Fruit fly (Drosophila melanogaster) whole organism, embryonic: ENCODE measurements around the gene MsrA.

ENCODE experiments used
- Atf-2 ChIP-seq: fragments of 200-800 bp; sonication (Bioruptor generic); optimal IDR thresholded peaks from 2 replicates; lab custom pipeline; 2016; ENCODE audit warnings: missing biosample characterization, missing genetic modification characterization
- BEAF-32 ChIP-seq: fragments of 200-800 bp; sonication (Bioruptor generic); optimal IDR thresholded peaks from 3 replicates; lab custom pipeline; 2017; ENCODE audit warnings: missing biosample characterization, missing genetic modification characterization, mild to moderate bottlenecking, moderate library complexity, missing genetic modification reagents
- Bdp1 ChIP-seq: fragments of 200-800 bp; sonication (Bioruptor generic); optimal IDR thresholded peaks from 3 replicates; lab custom pipeline; 2016; ENCODE audit warnings: missing biosample characterization, missing genetic modification characterization
- BtbVII ChIP-seq: fragments of 200-800 bp; sonication (Bioruptor generic); optimal IDR thresholded peaks from 3 replicates; lab custom pipeline; 2017; ENCODE audit warnings: missing biosample characterization, mild to moderate bottlenecking, missing genetic modification characterization
- CG12659 ChIP-seq: fragments of 200-800 bp; sonication (Bioruptor generic); optimal IDR thresholded peaks from 3 replicates; lab custom pipeline; 2017; ENCODE audit warnings: mild to moderate bottlenecking, missing biosample characterization, missing genetic modification reagents, missing genetic modification characterization
- CG13287 ChIP-seq: fragments of 200-800 bp; sonication (Bioruptor generic); IDR thresholded peaks from 2 replicates; pipeline ENCODE4 v1.3.6; 2022; ENCODE audit warnings: missing biosample characterization, missing genetic modification characterization; ENCODE audit not compliant: partially characterized antibody
- CG14860 ChIP-seq: fragments of 200-800 bp; sonication (Bioruptor generic); IDR thresholded peaks from 3 replicates; pipeline ENCODE4 v1.3.6; 2022; ENCODE audit warnings: missing biosample characterization, missing genetic modification characterization; ENCODE audit not compliant: partially characterized antibody
- CG14965 ChIP-seq: fragments of 200-800 bp; sonication (Bioruptor generic); optimal IDR thresholded peaks from 2 replicates; lab custom pipeline; 2016; ENCODE audit warnings: missing biosample characterization, missing genetic modification characterization, borderline replicate concordance
- CG15514 ChIP-seq: fragments of 200-800 bp; sonication (Bioruptor generic); optimal IDR thresholded peaks from 3 replicates; lab custom pipeline; 2017; ENCODE audit warnings: missing biosample characterization, missing genetic modification characterization, mild to moderate bottlenecking, moderate library complexity, missing genetic modification reagents
- CG1647 ChIP-seq: fragments of 200-800 bp; sonication (Bioruptor generic); optimal IDR thresholded peaks from 3 replicates; lab custom pipeline; 2016; ENCODE audit warnings: missing biosample characterization, missing genetic modification characterization
- CG16779 ChIP-seq: fragments of 200-800 bp; sonication (Bioruptor generic); IDR thresholded peaks from 2 replicates; pipeline ENCODE4 v1.3.6; 2022; ENCODE audit warnings: missing biosample characterization, missing genetic modification characterization
- CG17361 ChIP-seq: fragments of 200-800 bp; sonication (Bioruptor generic); IDR thresholded peaks from 3 replicates; pipeline ENCODE4 v1.3.6; 2022; ENCODE audit warnings: missing biosample characterization, missing genetic modification characterization
- CG18599 ChIP-seq: fragments of 200-800 bp; sonication (Bioruptor generic); optimal IDR thresholded peaks from 3 replicates; lab custom pipeline; 2017; ENCODE audit warnings: missing biosample characterization, missing genetic modification characterization, mild to moderate bottlenecking, moderate library complexity, missing genetic modification reagents
- CG30020 ChIP-seq: fragments of 200-800 bp; optimal IDR thresholded peaks from 2 replicates; lab custom pipeline; 2019; ENCODE audit warnings: missing biosample characterization, mild to moderate bottlenecking, missing genetic modification characterization, moderate library complexity
- CG3065 ChIP-seq: fragments of 200-800 bp; sonication (Bioruptor generic); optimal IDR thresholded peaks from 2 replicates; lab custom pipeline; 2016; ENCODE audit warnings: missing biosample characterization, missing genetic modification characterization
- CG32532 ChIP-seq: fragments of 200-800 bp; sonication (Bioruptor generic); IDR thresholded peaks from 2 replicates; pipeline ENCODE4 v1.3.6; 2022; ENCODE audit warnings: missing biosample characterization, missing genetic modification characterization
- CG8290 ChIP-seq, 3 experiments: fragments of 200-800 bp; sonication (Bioruptor generic); optimal IDR thresholded peaks; 2 replicates each; lab custom pipeline; 2016 to 2019; ENCODE audit warnings: missing biosample characterization in 3 of 3, missing genetic modification characterization in 3 of 3, mild to moderate bottlenecking in 2 of 3, moderate library complexity in 1 of 3
- CG8478 ChIP-seq: fragments of >200 bp; optimal IDR thresholded peaks from 2 replicates; lab custom pipeline; 2018
- CG8944 ChIP-seq: fragments of 200-800 bp; sonication (Bioruptor generic); optimal IDR thresholded peaks from 3 replicates; lab custom pipeline; 2016; ENCODE audit warnings: missing biosample characterization, missing genetic modification characterization
- CG9797 ChIP-seq: fragments of 200-800 bp; sonication (Bioruptor generic); optimal IDR thresholded peaks from 3 replicates; lab custom pipeline; 2018; ENCODE audit warnings: missing biosample characterization, mild to moderate bottlenecking, missing genetic modification characterization
- CG9932 ChIP-seq: fragments of 200-800 bp; sonication (Bioruptor generic); IDR thresholded peaks from 2 replicates; pipeline ENCODE4 v1.3.6; 2022; ENCODE audit warnings: missing biosample characterization, missing genetic modification characterization
- Chrac-16 ChIP-seq: fragments of 200-800 bp; sonication (Bioruptor generic); optimal IDR thresholded peaks from 3 replicates; lab custom pipeline; 2016; ENCODE audit warnings: missing biosample characterization, missing genetic modification characterization
- Dll ChIP-seq: fragments of 200-800 bp; sonication (Bioruptor generic); IDR thresholded peaks from 4 replicates; pipeline ENCODE4 v1.3.6; 2022; ENCODE audit warnings: missing biosample characterization, missing genetic modification characterization; ENCODE audit not compliant: partially characterized antibody
- Drgx ChIP-seq: fragments of 200-800 bp; sonication (Bioruptor generic); IDR thresholded peaks from 2 replicates; pipeline ENCODE4 v1.3.6; 2022; ENCODE audit warnings: missing biosample characterization, missing genetic modification characterization
- E2f2 ChIP-seq: fragments of 200-800 bp; sonication (Bioruptor generic); IDR thresholded peaks from 2 replicates; pipeline ENCODE4 v1.3.6; 2022; ENCODE audit warnings: missing biosample characterization, missing genetic modification characterization
- Ets65A ChIP-seq: fragments of 200-800 bp; sonication (Bioruptor generic); peaks from one replicate; lab custom pipeline; 2016; ENCODE audit warnings: missing biosample characterization, missing genetic modification characterization
- Fer3 ChIP-seq: fragments of 200-800 bp; sonication (Bioruptor generic); optimal IDR thresholded peaks from 2 replicates; lab custom pipeline; 2018; ENCODE audit warnings: missing biosample characterization, mild to moderate bottlenecking, missing genetic modification characterization, moderate library complexity
- HLHmδ ChIP-seq: fragments of 200-800 bp; sonication (Bioruptor generic); optimal IDR thresholded peaks from 2 replicates; lab custom pipeline; 2018; ENCODE audit warnings: missing biosample characterization, mild to moderate bottlenecking, missing genetic modification characterization, moderate library complexity
- Hey ChIP-seq: fragments of 200-800 bp; sonication (Bioruptor generic); optimal IDR thresholded peaks from 3 replicates; lab custom pipeline; 2018; ENCODE audit warnings: missing biosample characterization, mild to moderate bottlenecking, missing genetic modification characterization
- HmgD ChIP-seq: fragments of 200-800 bp; sonication (Bioruptor generic); optimal IDR thresholded peaks from 3 replicates; lab custom pipeline; 2016; ENCODE audit warnings: missing biosample characterization, missing genetic modification characterization
- Hmr ChIP-seq: fragments of 200-800 bp; sonication (Bioruptor generic); optimal IDR thresholded peaks from 3 replicates; lab custom pipeline; 2017; ENCODE audit warnings: mild to moderate bottlenecking, missing biosample characterization, missing genetic modification reagents, missing genetic modification characterization
- Jarid2 ChIP-seq: fragments of 200-800 bp; sonication (Bioruptor generic); optimal IDR thresholded peaks from 3 replicates; lab custom pipeline; 2017; ENCODE audit warnings: mild to moderate bottlenecking, missing biosample characterization, missing genetic modification reagents, missing genetic modification characterization
- Max ChIP-seq: fragments of 200-800 bp; sonication (Bioruptor generic); optimal IDR thresholded peaks from 2 replicates; lab custom pipeline; 2016; ENCODE audit warnings: missing biosample characterization, mild to moderate bottlenecking, missing genetic modification characterization
- Myb ChIP-seq: fragments of 200-800 bp; sonication (Bioruptor generic); optimal IDR thresholded peaks from 2 replicates; lab custom pipeline; 2016; ENCODE audit warnings: missing biosample characterization, missing genetic modification characterization
- Ptx1 ChIP-seq: fragments of 200-800 bp; sonication (Bioruptor generic); IDR thresholded peaks from 2 replicates; pipeline ENCODE4 v1.3.6; 2022; ENCODE audit warnings: missing biosample characterization, missing genetic modification characterization
- Six4 ChIP-seq: fragments of 200-800 bp; sonication (Bioruptor generic); optimal IDR thresholded peaks from 2 replicates; lab custom pipeline; 2016; ENCODE audit warnings: missing biosample characterization, missing genetic modification characterization
- ap ChIP-seq: fragments of 200-800 bp; sonication (Bioruptor generic); IDR thresholded peaks from 2 replicates; pipeline ENCODE4 v1.3.6; 2022; ENCODE audit warnings: missing biosample characterization, missing genetic modification characterization
- ash1 ChIP-seq: fragments of 200-800 bp; sonication (Bioruptor generic); optimal IDR thresholded peaks from 2 replicates; lab custom pipeline; 2018; ENCODE audit warnings: missing biosample characterization, mild to moderate bottlenecking, missing genetic modification characterization
- az2 ChIP-seq: fragments of 200-800 bp; sonication (Bioruptor generic); optimal IDR thresholded peaks from 3 replicates; lab custom pipeline; 2016; ENCODE audit warnings: missing biosample characterization, missing genetic modification characterization
- ewg ChIP-seq: fragments of 200-800 bp; sonication (Bioruptor generic); optimal IDR thresholded peaks from 3 replicates; lab custom pipeline; 2017; ENCODE audit warnings: mild to moderate bottlenecking, missing biosample characterization, missing genetic modification reagents, missing genetic modification characterization
- gfzf ChIP-seq: fragments of 200-800 bp; sonication (Bioruptor generic); optimal IDR thresholded peaks from 2 replicates; lab custom pipeline; 2016; ENCODE audit warnings: missing biosample characterization, mild to moderate bottlenecking, missing genetic modification characterization, moderate library complexity
- hkb ChIP-seq, 2 experiments: fragments of 200-800 bp in 1 of 2; fragments of >200 bp in 1 of 2; sonication (Bioruptor generic) in 1 of 2; IDR thresholded peaks in 1 of 2; optimal IDR thresholded peaks in 1 of 2; 2 replicates each; pipeline versions ENCODE4 v1.3.6 to Lab custom; 2017 to 2022; ENCODE audit warnings: missing biosample characterization in 1 of 2, missing genetic modification characterization in 1 of 2
- nerfin-2 ChIP-seq: fragments of 200-800 bp; sonication (Bioruptor generic); IDR thresholded peaks from 2 replicates; pipeline ENCODE4 v1.3.6; 2022; ENCODE audit warnings: missing biosample characterization, missing genetic modification characterization; ENCODE audit not compliant: partially characterized antibody
- pzg ChIP-seq: fragments of 200-800 bp; sonication (Bioruptor generic); optimal IDR thresholded peaks from 3 replicates; lab custom pipeline; 2018; ENCODE audit warnings: missing biosample characterization, mild to moderate bottlenecking, missing genetic modification characterization, moderate library complexity
- repo ChIP-seq: fragments of 200-800 bp; sonication (Bioruptor generic); optimal IDR thresholded peaks from 2 replicates; lab custom pipeline; 2016; ENCODE audit warnings: missing biosample characterization, missing genetic modification characterization
- ssp ChIP-seq: fragments of 200-800 bp; sonication (Bioruptor generic); IDR thresholded peaks from 2 replicates; pipeline ENCODE4 v1.3.6; 2022; ENCODE audit warnings: missing biosample characterization, missing genetic modification characterization
- stwl ChIP-seq: fragments of 200-800 bp; sonication (Bioruptor generic); optimal IDR thresholded peaks from 3 replicates; lab custom pipeline; 2018; ENCODE audit warnings: missing biosample characterization, mild to moderate bottlenecking, missing genetic modification characterization, moderate library complexity
- trem ChIP-seq: fragments of 200-800 bp; optimal IDR thresholded peaks from 3 replicates; lab custom pipeline; 2019; ENCODE audit warnings: missing biosample characterization, mild to moderate bottlenecking, missing genetic modification characterization, moderate library complexity
- twi ChIP-seq: fragments of 200-800 bp; optimal IDR thresholded peaks from 2 replicates; lab custom pipeline; 2019; ENCODE audit warnings: missing biosample characterization, mild to moderate bottlenecking, missing genetic modification characterization, moderate library complexity
- z ChIP-seq: fragments of 200-800 bp; sonication (Bioruptor generic); IDR thresholded peaks from 3 replicates; pipeline ENCODE4 v1.3.6; 2022; ENCODE audit warnings: missing biosample characterization, missing genetic modification characterization
- zfh2 ChIP-seq: fragments of 200-800 bp; sonication (Bioruptor generic); optimal IDR thresholded peaks from 2 replicates; lab custom pipeline; 2016; ENCODE audit warnings: missing biosample characterization, missing genetic modification characterization

Gene MsrA

DNA sequence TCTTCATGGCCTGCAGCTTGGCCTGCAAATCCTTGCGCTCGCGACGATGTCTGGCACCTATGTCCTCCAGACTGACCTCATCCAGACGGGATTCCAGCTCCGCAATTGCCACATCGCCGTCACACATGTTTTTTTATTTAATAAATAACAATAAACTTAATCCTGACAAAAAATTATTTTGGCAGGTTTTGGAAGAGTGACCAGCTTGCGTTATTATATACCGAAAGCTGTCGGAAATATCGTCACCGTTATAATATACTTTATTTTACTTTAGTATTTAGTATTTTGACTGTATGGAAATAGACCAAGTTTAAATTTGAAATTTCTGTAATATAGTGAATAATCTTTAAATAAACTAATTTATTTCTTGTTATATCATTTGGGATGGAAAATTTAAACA is 6.2 kb upstream of the MsrA start, which contains the start of gene CG7857 (continued):
- no peak for TF ChIP-seq CG30020 (tag; lab: Kevin White, UChicago)
- no peak for TF ChIP-seq CG8944 (GFP tag; lab: Kevin White, UChicago)
- TF ChIP-seq CG9932 (GFP tag; lab: Robert Waterston, UW) = no peak
- no peak for TF ChIP-seq Atf-2 (GFP tag; lab: Kevin White, UChicago)
- no peak for TF ChIP-seq Six4
- peak; percentile 31; the same call in 1 of the 2 replicates for TF ChIP-seq CG13287 (GFP tag; lab: Robert Waterston, UW)
- no peak for TF ChIP-seq Jarid2 (GFP tag; lab: Kevin White, UChicago)
- TF ChIP-seq trem (tag; lab: Kevin White, UChicago) = peak; percentile 31
- peak; percentile 43 for TF ChIP-seq Myb
- TF ChIP-seq CG8478 = no peak
- TF ChIP-seq E2f2 (GFP tag; lab: Robert Waterston, UW) = peak; percentile 81
- no peak for TF ChIP-seq Hey (tag; lab: Kevin White, UChicago)
- TF ChIP-seq CG17361 (GFP tag; lab: Robert Waterston, UW) = no peak
- TF ChIP-seq CG3065 (GFP tag; lab: Kevin White, UChicago) = no peak
- no peak for TF ChIP-seq BtbVII
- TF ChIP-seq Fer3 (tag; lab: Kevin White, UChicago) = no peak
- TF ChIP-seq Ets65A (GFP tag; lab: Kevin White, UChicago) = no peak
- TF ChIP-seq ewg (GFP tag; lab: Kevin White, UChicago) = no peak
- no peak for TF ChIP-seq ssp (GFP tag; lab: Robert Waterston, UW)
- peak; percentile 78 for TF ChIP-seq stwl
- no peak for TF ChIP-seq repo (GFP tag; lab: Kevin White, UChicago)
- TF ChIP-seq Hmr (GFP tag; lab: Kevin White, UChicago) = no peak
- TF ChIP-seq z = no peak
- no peak for TF ChIP-seq Bdp1 (GFP tag; lab: Kevin White, UChicago)
- no peak for TF ChIP-seq CG16779 (GFP tag; lab: Robert Waterston, UW)
- TF ChIP-seq Ptx1 = no peak
- peak; percentile 38 for TF ChIP-seq pzg
- TF ChIP-seq Dll (GFP tag; lab: Robert Waterston, UW) = peak; percentile 40; the same call in 1 of the 4 replicates
- TF ChIP-seq zfh2 (GFP tag; lab: Kevin White, UChicago) = no peak
- TF ChIP-seq CG14860 (GFP tag; lab: Robert Waterston, UW) = no peak
- no peak for TF ChIP-seq CG32532
- TF ChIP-seq HLHmδ (GFP tag; lab: Kevin White, UChicago) = no peak
- TF ChIP-seq HmgD (GFP tag; lab: Kevin White, UChicago) = no peak
- TF ChIP-seq nerfin-2 (GFP tag; lab: Robert Waterston, UW) = no peak
- peak; percentile 62 for TF ChIP-seq gfzf (GFP tag; lab: Kevin White, UChicago)
- no peak for TF ChIP-seq hkb (optimal IDR thresholded peaks at IDR 0.05; lab: Kevin White, UChicago)
- TF ChIP-seq hkb (GFP tag; IDR thresholded peaks at IDR 0.05; lab: Robert Waterston, UW) = no peak
- TF ChIP-seq twi (tag; lab: Kevin White, UChicago) = no peak
- TF ChIP-seq ap (GFP tag; lab: Robert Waterston, UW) = no peak
- no peak for TF ChIP-seq az2
- no peak for TF ChIP-seq CG1647 (GFP tag; lab: Kevin White, UChicago)
- TF ChIP-seq Max (GFP tag; lab: Kevin White, UChicago) = no peak
- peak; percentile 56 for TF ChIP-seq BEAF-32
- TF ChIP-seq CG15514 = no peak
- TF ChIP-seq Drgx (GFP tag; lab: Robert Waterston, UW) = no peak
- TF ChIP-seq CG14965 = no peak
- TF ChIP-seq ash1 (GFP tag; lab: Kevin White, UChicago) = no peak
- no peak for TF ChIP-seq CG18599 (GFP tag; lab: Kevin White, UChicago)
- no peak for TF ChIP-seq CG8290 (GFP tag; optimal IDR thresholded peaks at IDR 0.05; lab: Kevin White, UChicago)
- no peak for TF ChIP-seq CG8290 (tag; optimal IDR thresholded peaks at IDR 0.05; lab: Kevin White, UChicago)
- peak; percentile 5 for TF ChIP-seq CG12659 (GFP tag; lab: Kevin White, UChicago)
- TF ChIP-seq CG9797 (GFP tag; lab: Kevin White, UChicago) = peak; percentile 58
- no peak for TF ChIP-seq Chrac-16 (GFP tag; lab: Kevin White, UChicago)
